Worm (Caenorhabditis elegans): Measurements from ENCODE around the gene twk-36.

- TF ChIP-seq nhr-76 (tag; optimal IDR thresholded peaks at IDR 0.05) (no peak), nhr-12 (tag; optimal IDR thresholded peaks at IDR 0.05) (no peak), nfya-1 (tag; optimal IDR thresholded peaks at IDR 0.05; ENCODE audit: insufficient read depth) (no peak), unc-39 (tag; optimal IDR thresholded peaks at IDR 0.05) (no peak), nhr-28 (tag; optimal IDR thresholded peaks at IDR 0.05) (no peak), fkh-10 (GFP tag; optimal IDR thresholded peaks at IDR 0.05) (no peak), skn-1 (tag; optimal IDR thresholded peaks at IDR 0.05) (no peak), elt-1 (tag; optimal IDR thresholded peaks at IDR 0.05) (no peak), ceh-28 (tag; optimal IDR thresholded peaks at IDR 0.05) (no peak), mdl-1 (tag; optimal IDR thresholded peaks at IDR 0.05) (no peak), unc-62 (GFP tag; optimal IDR thresholded peaks at IDR 0.05) (no peak), nhr-25 (tag; optimal IDR thresholded peaks at IDR 0.05) (no peak)
Measured at ce11 chrV:17718647-17719046, 28.2 kb downstream of the twk-36 start, which contains the start of gene str-77.

All from whole organism, L3 larva.